Fruit fly (Drosophila melanogaster): ENCODE results near the gene noi.

noi gene

DNA sequence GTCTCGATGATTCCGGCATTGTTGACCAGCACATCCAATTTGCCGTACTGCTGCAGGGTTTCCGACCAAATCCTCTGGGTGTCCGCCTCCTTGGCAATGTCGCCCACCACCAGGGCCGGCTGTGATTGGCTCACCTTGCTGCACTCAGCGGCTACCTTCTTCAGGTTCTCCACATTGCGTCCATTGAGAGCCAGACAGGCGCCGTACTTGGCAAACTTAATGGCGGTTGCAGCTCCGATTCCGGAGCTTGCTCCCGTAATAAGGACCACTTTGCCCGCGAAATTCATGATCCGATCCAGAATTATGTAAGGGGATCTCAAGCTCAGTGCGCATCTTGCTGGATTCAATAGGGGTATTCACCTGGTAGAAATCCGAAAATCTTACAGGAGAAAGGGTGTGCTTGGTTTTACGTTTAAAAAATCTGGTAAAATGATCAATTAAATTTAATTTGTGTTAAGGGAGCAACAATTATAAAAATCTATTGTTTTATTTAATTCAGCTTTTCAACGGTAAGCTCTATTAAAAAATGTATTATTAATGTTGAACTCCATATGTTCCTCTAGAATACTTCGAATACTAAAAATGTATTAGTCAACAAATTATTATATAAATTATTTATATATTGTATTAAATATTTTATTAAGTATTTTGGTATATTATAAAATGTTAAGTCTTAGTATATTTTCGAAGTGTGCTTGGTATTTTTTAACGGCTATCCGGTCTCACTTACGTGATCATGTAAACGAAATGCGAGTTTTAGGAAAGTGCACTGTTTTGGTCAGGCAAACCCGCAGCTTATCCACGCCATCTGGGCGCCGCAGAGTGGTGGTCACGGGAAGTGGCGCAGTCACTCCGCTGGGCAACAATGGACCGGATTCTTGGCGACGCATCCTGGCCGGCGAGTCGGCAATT is 45.5 kb upstream of the noi start, which contains the start of the genes CG31548 and CG12170 (continued):
- TF ChIP-seq ranshi (GFP tag; IDR thresholded peaks at IDR 0.05), result peak; percentile 33; the same call in 1 of the 2 replicates
- no peak for TF ChIP-seq CG33213 (GFP tag; optimal IDR thresholded peaks at IDR 0.05)
- TF ChIP-seq CG11695 (GFP tag; IDR thresholded peaks at IDR 0.05), result peak; percentile 66
- TF ChIP-seq NFAT (GFP tag; IDR thresholded peaks at IDR 0.05), result no peak
- no peak for TF ChIP-seq CG11247 (GFP tag; IDR thresholded peaks at IDR 0.05)
- TF ChIP-seq CG15269 (tag; optimal IDR thresholded peaks at IDR 0.05), result no peak
- TF ChIP-seq esg (GFP tag; conservative IDR thresholded peaks at IDR 0.05), result peak; percentile 50
- TF ChIP-seq pho (GFP tag; optimal IDR thresholded peaks at IDR 0.05), result no peak
- TF ChIP-seq kay (GFP tag; optimal IDR thresholded peaks at IDR 0.05), result no peak
- TF ChIP-seq sna (GFP tag; IDR thresholded peaks at IDR 0.05; ENCODE audit: partially characterized antibody), result 0 out of 2 replicates have a peak, but pooled peaks have one; percentile 23
- no peak for TF ChIP-seq klu (GFP tag; IDR thresholded peaks at IDR 0.05)
- TF ChIP-seq CG11093 (GFP tag; IDR thresholded peaks at IDR 0.05), result no peak
- TF ChIP-seq CG1024 (GFP tag; IDR thresholded peaks at IDR 0.05), result no peak
- TF ChIP-seq CG7745 (tag; optimal IDR thresholded peaks at IDR 0.05), result no peak
- TF ChIP-seq CG9437 (GFP tag; optimal IDR thresholded peaks at IDR 0.05), result peak; percentile 95
- no peak for TF ChIP-seq Kr (GFP tag; optimal IDR thresholded peaks at IDR 0.05)
- TF ChIP-seq CG10274 (GFP tag; optimal IDR thresholded peaks at IDR 0.05), result no peak
- TF ChIP-seq CG6254 (GFP tag; optimal IDR thresholded peaks at IDR 0.05), result no peak
- no peak for TF ChIP-seq maf-S (GFP tag; optimal IDR thresholded peaks at IDR 0.05)
- TF ChIP-seq yki (optimal IDR thresholded peaks at IDR 0.05), result no peak
- peak; percentile 15 for TF ChIP-seq Oli (tag; optimal IDR thresholded peaks at IDR 0.05)
- TF ChIP-seq CG17385 (GFP tag; optimal IDR thresholded peaks at IDR 0.05), result no peak
- no peak for TF ChIP-seq CG6175 (GFP tag; IDR thresholded peaks at IDR 0.05)
- peak; percentile 54 for TF ChIP-seq tap (tag; optimal IDR thresholded peaks at IDR 0.05)
- no peak for TF ChIP-seq kah (GFP tag; optimal IDR thresholded peaks at IDR 0.05)
- peak; percentile 18 for TF ChIP-seq CG2875 (GFP tag; optimal IDR thresholded peaks at IDR 0.05)
- no peak for TF ChIP-seq ara (GFP tag; IDR thresholded peaks at IDR 0.05)
- no peak for TF ChIP-seq gem (tag; optimal IDR thresholded peaks at IDR 0.05)
- peak; percentile 60 for TF ChIP-seq CG8388 (GFP tag; optimal IDR thresholded peaks at IDR 0.05)
- no peak for TF ChIP-seq D19B (GFP tag; optimal IDR thresholded peaks at IDR 0.05)
- TF ChIP-seq CG14050 (GFP tag; IDR thresholded peaks at IDR 0.05), result no peak
- TF ChIP-seq so (GFP tag; IDR thresholded peaks at IDR 0.05), result peak; percentile 33; the same call in 1 of the 3 replicates
- TF ChIP-seq Optix (GFP tag; IDR thresholded peaks at IDR 0.05), result no peak
- TF ChIP-seq tin (GFP tag; optimal IDR thresholded peaks at IDR 0.05), result peak; percentile 29
- peak; percentile 32 for TF ChIP-seq CG13624 (GFP tag; optimal IDR thresholded peaks at IDR 0.05)
- TF ChIP-seq Opbp (GFP tag; IDR thresholded peaks at IDR 0.05; ENCODE audit: partially characterized antibody), result no peak
- peak; percentile 56 for TF ChIP-seq CG12659 (GFP tag; optimal IDR thresholded peaks at IDR 0.05)
- TF ChIP-seq p53 (GFP tag; optimal IDR thresholded peaks at IDR 0.05), result no peak
- 0 out of 2 replicates have a peak, but pooled peaks have one; percentile 28 for TF ChIP-seq Rfx (GFP tag; IDR thresholded peaks at IDR 0.05)
- no peak for TF ChIP-seq CG4707 (GFP tag; optimal IDR thresholded peaks at IDR 0.05)
- no peak for TF ChIP-seq mirr (GFP tag; optimal IDR thresholded peaks at IDR 0.05)
- TF ChIP-seq NC2β (GFP tag; optimal IDR thresholded peaks at IDR 0.05), result peak; percentile 22
- TF ChIP-seq Sry-δ (GFP tag; optimal IDR thresholded peaks at IDR 0.05), result no peak
- no peak for TF ChIP-seq psq (GFP tag; optimal IDR thresholded peaks at IDR 0.05)
- peak; percentile 50 for TF ChIP-seq gcm (GFP tag; optimal IDR thresholded peaks at IDR 0.05)
- no peak for TF ChIP-seq aop (GFP tag; IDR thresholded peaks at IDR 0.05)
- TF ChIP-seq NfI (GFP tag; optimal IDR thresholded peaks at IDR 0.05), result no peak
- TF ChIP-seq CG2202 (tag; optimal IDR thresholded peaks at IDR 0.05), result no peak
- TF ChIP-seq chn (GFP tag; optimal IDR thresholded peaks at IDR 0.05), result peak; percentile 28
- TF ChIP-seq bab2 (GFP tag; optimal IDR thresholded peaks at IDR 0.05), result peak; percentile 5

All from whole organism, embryonic.